ENCODE assay signal across 5 fruit fly cellular contexts in the genomic region with DNA sequence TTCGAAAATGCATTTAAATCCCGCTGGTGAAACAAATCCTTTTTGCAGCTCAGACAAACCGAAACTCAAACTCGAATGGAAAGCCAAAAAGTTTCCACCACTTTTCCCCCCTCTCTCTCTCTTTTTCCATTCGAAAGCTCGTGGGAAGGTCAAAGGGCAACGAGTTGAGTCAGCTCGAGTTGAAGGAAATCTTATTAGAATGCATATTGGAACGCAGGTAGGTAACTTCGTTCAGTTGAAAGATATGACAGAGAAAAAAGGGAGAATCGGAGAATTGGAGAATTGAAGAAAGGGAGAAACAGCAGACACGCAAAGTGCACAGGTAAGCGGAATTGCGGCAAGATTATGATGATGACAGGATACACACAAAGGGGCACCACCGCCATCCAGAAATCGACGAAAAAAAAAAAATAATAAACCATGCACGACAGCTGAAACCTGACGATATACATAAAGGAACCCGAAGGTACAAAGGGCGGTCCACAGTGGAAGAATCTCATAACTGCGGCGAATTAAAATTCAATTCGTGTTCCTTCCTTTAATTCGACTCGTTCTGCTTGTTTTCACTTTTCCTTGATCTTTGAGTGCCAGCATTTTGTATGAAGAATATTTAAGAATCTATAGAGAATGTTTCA.
TF ChIP-seq lines count a peak whose summit lies in the region.

No protein-coding gene starts in this region.

- no peak for TF ChIP-seq CTCF in whole organism, embryonic (GFP tag; optimal IDR thresholded peaks at IDR 0.05; lab: Kevin White, UChicago)

TF ChIP-seq in whole organism, adult, 20 proteins besides CTCF, POLR2A, EP300 and RAD21:
- TF ChIP-seq tj (GFP tag; optimal IDR thresholded peaks at IDR 0.05; lab: Kevin White, UChicago) (peak; percentile 28), ovo (GFP tag; optimal IDR thresholded peaks at IDR 0.05; lab: Kevin White, UChicago) (no peak)

TF ChIP-seq in whole organism, embryonic, 481 proteins besides CTCF, POLR2A, EP300 and RAD21 (continues in another document):
- peak; percentile 36 for TF ChIP-seq CG15479 (GFP tag; optimal IDR thresholded peaks at IDR 0.05; lab: Kevin White, UChicago)
- no peak for TF ChIP-seq CG14710 (tag; optimal IDR thresholded peaks at IDR 0.05; lab: Kevin White, UChicago)
- TF ChIP-seq cad (GFP tag; optimal IDR thresholded peaks at IDR 0.05; lab: Kevin White, UChicago) = peak; percentile 7
- TF ChIP-seq CG17829 (tag; optimal IDR thresholded peaks at IDR 0.05; lab: Kevin White, UChicago) = no peak
- peak; percentile 21 for TF ChIP-seq ac (GFP tag; optimal IDR thresholded peaks at IDR 0.05; lab: Kevin White, UChicago)
- TF ChIP-seq CG11247 (GFP tag; IDR thresholded peaks at IDR 0.05; lab: Robert Waterston, UW) = no peak
- no peak for TF ChIP-seq CG4360 (GFP tag; IDR thresholded peaks at IDR 0.05; lab: Robert Waterston, UW)
- peak; percentile 38 for TF ChIP-seq psq (GFP tag; optimal IDR thresholded peaks at IDR 0.05; lab: Kevin White, UChicago)
- no peak for TF ChIP-seq oc (tag; optimal IDR thresholded peaks at IDR 0.05; lab: Kevin White, UChicago)
- TF ChIP-seq kni (GFP tag; optimal IDR thresholded peaks at IDR 0.05; lab: Kevin White, UChicago) = peak; percentile 9
- peak; percentile 86 for TF ChIP-seq CG8281 (tag; optimal IDR thresholded peaks at IDR 0.05; lab: Kevin White, UChicago)
- TF ChIP-seq slp2 (GFP tag; optimal IDR thresholded peaks at IDR 0.05; lab: Kevin White, UChicago) = no peak
- peak; percentile 36 for TF ChIP-seq nom (GFP tag; optimal IDR thresholded peaks at IDR 0.05; lab: Kevin White, UChicago)
- peak in 1 of 2 experiments; percentile 92 for TF ChIP-seq insv (GFP tag; optimal IDR thresholded peaks at IDR 0.05; lab: Kevin White, UChicago)
- no peak for TF ChIP-seq danr (GFP tag; IDR thresholded peaks at IDR 0.05; lab: Robert Waterston, UW)
- TF ChIP-seq Rx (GFP tag; IDR thresholded peaks at IDR 0.05; lab: Robert Waterston, UW) = no peak
- no peak for TF ChIP-seq CG6791 (GFP tag; IDR thresholded peaks at IDR 0.05; lab: Robert Waterston, UW; ENCODE audit: partially characterized antibody)
- TF ChIP-seq B-H1 (GFP tag; IDR thresholded peaks at IDR 0.05; lab: Robert Waterston, UW) = no peak
- TF ChIP-seq Hr78 (GFP tag; optimal IDR thresholded peaks at IDR 0.05; lab: Kevin White, UChicago) = peak in 1 of 2 experiments; percentile 58
- no peak for TF ChIP-seq CG10462 (GFP tag; optimal IDR thresholded peaks at IDR 0.05; lab: Kevin White, UChicago)

TF ChIP-seq in whole organism, prepupa, 60 proteins besides CTCF, POLR2A, EP300 and RAD21:
- no peak for TF ChIP-seq dsx (GFP tag; optimal IDR thresholded peaks at IDR 0.05; lab: Kevin White, UChicago; ENCODE audit: poor library complexity, severe bottlenecking)
- TF ChIP-seq CG10669 (GFP tag; optimal IDR thresholded peaks at IDR 0.05; lab: Kevin White, UChicago) = no peak
- TF ChIP-seq Eip78C (GFP tag; lab: Kevin White, UChicago) = peak; percentile 55
- TF ChIP-seq esn (GFP tag; optimal IDR thresholded peaks at IDR 0.05; lab: Kevin White, UChicago) = no peak
- peak; percentile 57 for TF ChIP-seq Blimp-1 (GFP tag; optimal IDR thresholded peaks at IDR 0.05; lab: Kevin White, UChicago)
- peak; percentile 40 for TF ChIP-seq CG6808 (GFP tag; optimal IDR thresholded peaks at IDR 0.05; lab: Kevin White, UChicago)
- peak; percentile 57 for TF ChIP-seq svp (GFP tag; lab: Kevin White, UChicago)
- TF ChIP-seq CG3919 (GFP tag; optimal IDR thresholded peaks at IDR 0.05; lab: Kevin White, UChicago) = peak; percentile 4
- no peak for TF ChIP-seq cyc (GFP tag; optimal IDR thresholded peaks at IDR 0.05; lab: Kevin White, UChicago)
- TF ChIP-seq eg (GFP tag; IDR thresholded peaks at IDR 0.05; lab: Robert Waterston, UW) = no peak
- TF ChIP-seq CG6163 (GFP tag; IDR thresholded peaks at IDR 0.05; lab: Robert Waterston, UW) = peak; percentile 5; the same call in 1 of the 3 replicates
- no peak for TF ChIP-seq net (GFP tag; optimal IDR thresholded peaks at IDR 0.05; lab: Kevin White, UChicago)
- peak; percentile 70 to 86 for TF ChIP-seq ss (GFP tag; optimal IDR thresholded peaks at IDR 0.05; lab: Kevin White, UChicago)
- peak; percentile 35 for TF ChIP-seq Sox102F (GFP tag; optimal IDR thresholded peaks at IDR 0.05; lab: Kevin White, UChicago)
- no peak for TF ChIP-seq CG34406 (GFP tag; optimal IDR thresholded peaks at IDR 0.05; lab: Kevin White, UChicago)
- no peak for TF ChIP-seq CG11902 (GFP tag; optimal IDR thresholded peaks at IDR 0.05; lab: Kevin White, UChicago)
TF ChIP-seq in whole organism, prepupa: peak in this region for 8.

TF ChIP-seq in whole organism, pupa, 21 proteins besides CTCF, POLR2A, EP300 and RAD21:
- TF ChIP-seq EcR (GFP tag; optimal IDR thresholded peaks at IDR 0.05; lab: Kevin White, UChicago) = peak; percentile 34
- no peak for TF ChIP-seq Pif1B (GFP tag; optimal IDR thresholded peaks at IDR 0.05; lab: Kevin White, UChicago)
- no peak for TF ChIP-seq CG12605 (GFP tag; IDR thresholded peaks at IDR 0.05; lab: Robert Waterston, UW)
- peak; percentile 19 for TF ChIP-seq CG8159 (tag; optimal IDR thresholded peaks at IDR 0.05; lab: Kevin White, UChicago)
- peak; percentile 19 for TF ChIP-seq gl (tag; optimal IDR thresholded peaks at IDR 0.05; lab: Kevin White, UChicago)
- no peak for TF ChIP-seq rn (GFP tag; IDR thresholded peaks at IDR 0.05; lab: Robert Waterston, UW)

TF ChIP-seq in whole organism, wandering third instar larva, 38 proteins besides CTCF, POLR2A, EP300 and RAD21:
- TF ChIP-seq pan (optimal IDR thresholded peaks at IDR 0.05; lab: Kevin White, UChicago) (no peak), lola (GFP tag; optimal IDR thresholded peaks at IDR 0.05; lab: Kevin White, UChicago) (no peak), dl (GFP tag; optimal IDR thresholded peaks at IDR 0.05; lab: Kevin White, UChicago; ENCODE audit: insufficient read depth in 1 of 2, partially characterized antibody in 2 of 2) (no peak), Hnf4 (GFP tag; optimal IDR thresholded peaks at IDR 0.05; lab: Kevin White, UChicago) (peak; percentile 19), psq (GFP tag; optimal IDR thresholded peaks at IDR 0.05; lab: Kevin White, UChicago) (peak; percentile 92), Hr83 (GFP tag; optimal IDR thresholded peaks at IDR 0.05; lab: Kevin White, UChicago; ENCODE audit: poor library complexity, severe bottlenecking) (no peak)
